Worm (Caenorhabditis elegans) whole organism, L4/young adult: ENCODE measurements around the gene zfp-2.

Experiments
- W03F9.2 ChIP-seq: fragments of 150-350 bp; optimal IDR thresholded peaks from 2 replicates; lab custom pipeline; 2014; ENCODE audit warnings: missing biosample characterization, missing genetic modification characterization
- dao-5 ChIP-seq: sonication (generic microtip); optimal IDR thresholded peaks from 2 replicates; lab custom pipeline; 2016; ENCODE audit warnings: missing genotype, missing genetic modification characterization, moderate library complexity, missing compliant biosample characterization
- him-1 ChIP-seq: sonication (generic microtip); optimal IDR thresholded peaks from 2 replicates; lab custom pipeline; 2016; ENCODE audit warnings: missing genotype, missing genetic modification reagents, missing genetic modification characterization, missing compliant biosample characterization

The zfp-2 gene

DNA sequence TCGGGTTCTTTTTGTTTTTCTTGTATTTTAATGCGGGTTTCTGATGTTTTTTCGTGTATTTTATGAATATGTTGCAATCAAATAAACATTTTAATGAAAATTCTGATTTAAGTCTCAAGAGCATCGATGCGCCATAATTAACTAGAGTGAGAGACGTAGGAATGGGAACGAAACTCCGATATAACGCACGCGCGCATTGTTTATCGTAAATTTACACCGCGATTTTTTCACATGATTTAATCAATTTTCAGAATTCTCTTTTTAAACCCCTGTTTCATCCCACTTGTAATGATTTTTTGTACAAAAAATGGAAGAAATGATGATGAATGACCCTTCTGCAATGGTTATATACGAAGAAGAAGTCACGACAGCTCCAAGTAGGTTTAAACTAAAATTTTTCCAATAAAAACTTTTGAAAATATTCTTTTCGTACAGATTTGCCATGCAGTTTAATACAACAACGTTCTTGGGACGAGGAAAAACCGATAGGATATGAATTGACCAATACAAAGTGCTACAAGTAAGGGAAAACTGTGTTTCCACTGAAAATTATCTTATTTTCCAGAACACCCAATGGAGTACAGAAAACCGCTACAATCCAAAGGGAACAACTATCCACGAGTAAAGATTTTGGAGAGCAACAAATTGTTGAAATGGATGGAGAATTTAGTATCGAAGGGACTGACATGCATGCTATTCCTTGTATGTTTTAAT is at the start of gene zfp-2:
Gene zfp-2, plus strand, starts transcription at position 214 of the 714 bp plus-strand sequence.
- TF ChIP-seq W03F9.2: no peak
- no peak for TF ChIP-seq dao-5
- no peak for TF ChIP-seq him-1 (tag; lab: Kevin White, UChicago)

DNA sequence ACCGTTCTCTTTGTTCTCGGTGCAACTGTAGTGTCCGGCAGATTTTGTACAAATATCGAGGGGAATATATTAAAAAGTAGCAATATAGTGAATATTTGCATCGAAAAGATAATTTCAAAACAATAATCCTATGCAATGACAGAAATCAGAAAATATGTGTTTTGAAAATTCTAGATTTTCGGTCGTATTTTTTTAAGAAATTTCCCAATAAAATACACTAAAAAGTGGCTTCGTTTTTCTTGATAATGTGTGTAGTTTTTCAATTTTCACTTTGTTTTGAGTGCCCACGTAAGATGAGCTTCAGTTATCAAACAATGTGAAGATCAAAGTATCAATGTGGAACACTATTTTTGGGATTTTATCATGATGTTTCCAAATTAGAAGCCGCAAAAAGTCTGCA is 40.6 kb upstream of the zfp-2 start, which contains the start of gene gcy-1:
Gene gcy-1, minus strand, starts transcription at position 101 of the 400 bp plus-strand sequence.
- TF ChIP-seq W03F9.2: no peak
- TF ChIP-seq him-1 (tag; lab: Kevin White, UChicago): no peak
- TF ChIP-seq dao-5: no peak

ce11 chrII:9518781-9519180 is 38.7 kb upstream of the zfp-2 start, which contains the start of the genes sfxn-1.1 and AH6.3:
sfxn-1.1 (minus strand) TSS chrII:9518881.
AH6.3 (plus strand) TSS chrII:9519055.
- no peak for TF ChIP-seq him-1 (tag; lab: Kevin White, UChicago)
- no peak for TF ChIP-seq W03F9.2
- TF ChIP-seq dao-5: no peak

- no peak for TF ChIP-seq W03F9.2
- TF ChIP-seq dao-5: no peak
- TF ChIP-seq him-1 (tag; lab: Kevin White, UChicago): no peak
These were observed 35.9 kb upstream of the zfp-2 start, which contains the start of gene sra-1 for ce11 chrII:9521570-9521969. sra-1 (minus strand) TSS chrII:9521670.

DNA sequence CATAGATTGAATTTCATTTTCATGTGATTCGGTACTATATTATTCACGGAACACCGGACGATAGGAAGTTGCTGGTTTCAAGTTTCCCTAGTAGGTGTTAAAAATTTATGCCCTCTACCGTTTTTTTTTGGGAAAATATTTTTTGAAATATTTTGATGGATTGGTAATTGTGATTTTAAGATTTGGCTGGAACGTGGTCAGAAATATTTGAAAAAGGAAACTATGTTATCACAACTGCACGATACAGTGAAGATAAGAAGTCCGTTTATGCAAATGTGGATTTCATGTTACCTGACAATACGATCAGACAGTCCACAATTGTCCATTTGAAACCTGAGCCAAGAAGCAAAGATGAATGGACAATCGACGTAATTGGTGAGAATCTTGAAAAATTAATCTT is 34.5 kb upstream of the zfp-2 start, which contains the start of gene AH6.17:
Gene AH6.17, plus strand, starts transcription at position 185 of the 400 bp plus-strand sequence.
- TF ChIP-seq him-1 (tag; lab: Kevin White, UChicago): no peak
- no peak for TF ChIP-seq W03F9.2
- no peak for TF ChIP-seq dao-5

DNA sequence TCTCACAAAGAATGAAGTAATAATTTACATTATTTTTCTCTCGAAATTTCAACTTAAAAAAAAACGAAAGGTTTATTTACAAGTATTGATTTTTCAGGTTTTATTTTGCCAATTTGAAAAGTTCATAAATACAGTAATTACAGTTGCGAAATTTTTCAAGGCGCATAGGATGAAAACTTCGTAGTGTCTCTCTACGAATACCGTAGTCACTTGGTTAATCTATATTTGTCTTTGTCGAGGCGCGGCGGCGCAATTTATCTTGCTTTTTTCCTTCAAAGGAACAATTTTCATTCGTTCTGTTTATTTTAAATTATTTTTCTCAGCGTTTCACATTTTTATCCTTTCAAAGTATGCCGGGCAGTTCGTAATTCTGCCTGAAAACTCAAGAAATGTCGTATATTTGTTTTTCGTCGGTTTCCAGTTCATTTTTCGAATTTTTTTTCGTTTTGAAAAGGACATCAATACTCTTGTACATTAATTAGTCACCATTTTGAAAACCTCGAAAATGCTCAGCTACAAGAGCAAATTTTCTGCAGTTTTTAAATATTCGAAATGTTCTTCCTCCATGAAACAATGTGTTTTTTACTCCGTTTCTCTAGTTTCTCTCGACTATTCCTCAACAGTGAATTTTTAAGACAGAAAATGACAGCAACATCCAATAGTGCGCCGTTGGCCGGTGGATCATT is 33.8 kb upstream of the zfp-2 start, which contains the start of gene mex-6:
Gene mex-6, plus strand, starts transcription at position 636 of the 686 bp plus-strand sequence.
- TF ChIP-seq W03F9.2 (no peak), him-1 (tag; lab: Kevin White, UChicago) (no peak), dao-5 (no peak)

ce11 chrII:9528480-9528879 is 29.0 kb upstream of the zfp-2 start, which contains the start of gene sra-2:
sra-2 (plus strand) TSS chrII:9528780.
- TF ChIP-seq dao-5 (no peak), W03F9.2 (no peak), him-1 (tag; lab: Kevin White, UChicago) (no peak)

DNA sequence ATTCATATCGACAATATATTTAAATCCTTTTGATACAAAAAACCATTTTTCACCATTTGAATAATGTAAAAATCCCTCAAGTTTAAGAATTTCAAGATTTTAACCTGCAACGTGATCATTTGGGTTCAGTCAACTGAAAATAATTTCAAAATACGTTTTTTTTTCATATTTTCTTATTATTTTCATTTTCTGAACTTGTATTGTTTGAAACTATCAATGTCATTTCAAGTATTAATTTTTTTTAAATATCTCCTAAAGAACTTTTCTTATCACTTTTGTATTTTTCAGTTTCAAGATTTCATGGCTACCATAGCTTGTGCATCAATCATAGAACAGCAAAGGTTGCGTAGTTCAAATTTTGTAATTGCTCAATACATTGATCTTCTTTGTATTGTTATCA is 25.4 kb upstream of the zfp-2 start, which contains the start of gene sra-9:
Gene sra-9, plus strand, starts transcription at position 301 of the 400 bp plus-strand sequence.
- TF ChIP-seq him-1 (tag; lab: Kevin White, UChicago): no peak
- TF ChIP-seq dao-5: no peak
- no peak for TF ChIP-seq W03F9.2

- no peak for TF ChIP-seq W03F9.2
- no peak for TF ChIP-seq dao-5
- no peak for TF ChIP-seq him-1 (tag; lab: Kevin White, UChicago)
These were observed 20.0 kb upstream of the zfp-2 start, which contains the start of gene sra-8 for ce11 chrII:9537429-9537828. sra-8 (plus strand) TSS chrII:9537729.

ce11 chrII:9540723-9541122 is 16.7 kb upstream of the zfp-2 start, which contains the start of gene sra-3:
sra-3 (minus strand) TSS chrII:9540823.
- TF ChIP-seq him-1 (tag; lab: Kevin White, UChicago) (no peak), W03F9.2 (no peak), dao-5 (no peak)

DNA sequence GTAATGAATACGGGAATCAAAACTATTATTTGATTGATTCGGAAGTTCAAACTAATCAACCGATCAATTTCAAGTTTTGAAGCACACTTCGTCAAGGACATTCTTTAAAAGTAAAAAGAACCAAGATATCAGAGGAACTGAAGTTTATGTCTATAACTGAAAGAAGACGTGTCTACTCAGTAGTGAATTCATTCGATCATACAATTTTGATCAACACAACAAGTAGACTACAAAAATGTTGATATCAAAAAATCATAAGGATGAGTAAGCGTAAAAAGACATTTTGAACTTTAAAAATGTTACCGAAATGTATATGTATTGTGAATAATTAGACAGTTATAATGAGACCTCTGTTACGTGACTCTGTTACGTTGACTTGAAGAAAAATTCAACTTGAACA is 14.7 kb upstream of the zfp-2 start, which contains the start of gene sra-4:
Gene sra-4, minus strand, starts transcription at position 101 of the 400 bp plus-strand sequence.
- TF ChIP-seq him-1 (tag; lab: Kevin White, UChicago): no peak
- TF ChIP-seq W03F9.2: no peak

DNA sequence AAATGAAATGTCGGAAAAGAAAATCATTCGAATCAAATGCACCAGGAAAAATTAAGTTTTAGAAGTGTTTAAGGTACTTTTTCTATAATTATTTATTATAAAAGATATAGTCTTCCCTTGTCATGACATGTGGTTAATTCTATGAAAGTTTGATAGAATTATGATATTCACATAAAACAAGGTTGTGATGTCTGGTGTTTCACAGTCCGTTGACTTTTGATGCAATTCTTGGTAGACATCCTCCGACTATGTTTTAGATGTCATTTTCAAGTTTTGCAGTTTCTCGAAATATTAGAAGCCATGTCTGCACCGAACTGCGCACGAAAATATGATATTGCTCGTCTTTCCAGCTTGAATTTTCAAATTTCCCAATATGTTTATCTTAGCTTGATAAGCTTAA is 13.1 kb upstream of the zfp-2 start, which contains the start of gene sra-7:
Gene sra-7, plus strand, starts transcription at position 301 of the 400 bp plus-strand sequence.
- TF ChIP-seq him-1 (tag; lab: Kevin White, UChicago): no peak

DNA sequence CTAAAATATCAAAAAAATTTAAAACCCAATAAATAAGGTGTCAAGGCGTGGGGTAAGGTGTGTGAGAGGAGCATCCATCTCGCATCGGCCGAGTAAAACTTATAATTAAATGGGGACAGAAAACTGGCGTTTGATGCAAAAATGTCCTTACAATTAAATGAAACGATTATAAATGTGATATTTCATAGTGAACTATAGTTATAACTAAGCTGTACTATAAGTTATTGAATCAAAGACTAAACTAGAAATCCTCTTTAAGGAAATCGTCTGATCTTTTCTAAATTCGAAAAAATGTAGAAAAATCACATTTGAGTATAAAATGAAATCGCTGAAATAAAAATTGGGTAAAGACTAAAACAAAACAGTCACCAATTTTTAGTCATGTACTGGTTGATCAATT is 6.7 kb upstream of the zfp-2 start, which contains the start of gene sra-6:
Gene sra-6, minus strand, starts transcription at position 101 of the 400 bp plus-strand sequence.
- TF ChIP-seq dao-5 (no peak), him-1 (tag; lab: Kevin White, UChicago) (no peak), W03F9.2 (no peak)

- TF ChIP-seq dao-5: no peak
- no peak for TF ChIP-seq him-1 (tag; lab: Kevin White, UChicago)
- no peak for TF ChIP-seq W03F9.2
These were observed 5.9 kb upstream of the zfp-2 start, which contains the start of gene F35H8.12 for ce11 chrII:9551536-9551935. F35H8.12 (plus strand) TSS chrII:9551836.
